Worm (Caenorhabditis elegans): ENCODE data around the gene dpy-23.

- TF ChIP-seq tra-4 (tag; optimal IDR thresholded peaks at IDR 0.05) (no peak), ama-1 (optimal IDR thresholded peaks at IDR 0.05) (no peak), hmbx-1 (tag; optimal IDR thresholded peaks at IDR 0.05) (no peak), tbx-37 (GFP tag; conservative IDR thresholded peaks at IDR 0.05) (no peak), F13C5.2 (tag; optimal IDR thresholded peaks at IDR 0.05) (no peak)
Measured at ce11 chrX:4371413-4371812, 17.7 kb upstream of the dpy-23 start, which contains the start of gene R160.13.
